Worm (Caenorhabditis elegans): Measurements from ENCODE around the gene B0348.2.

B0348.2 gene

ce11 chrV:7778-8445 lies 37.2 kb upstream of the B0348.2 start, which contains the start of gene ife-3 (continued):
- TF ChIP-seq nhr-129 (tag; optimal IDR thresholded peaks at IDR 0.05) (peak; percentile 39), C34F6.9 (tag; optimal IDR thresholded peaks at IDR 0.05) (peak; percentile 50), mdl-1 (tag; optimal IDR thresholded peaks at IDR 0.05) (no peak), alr-1 (tag; optimal IDR thresholded peaks at IDR 0.05) (no peak), ama-1 (optimal IDR thresholded peaks at IDR 0.05) (peak; percentile 88)

ce11 chrV:8716-9246 lies 36.3 kb upstream of the B0348.2 start, which contains the start of gene B0348.10:
Gene B0348.10 (minus strand): TSS chrV:8739.
- TF ChIP-seq dmd-4 (tag; optimal IDR thresholded peaks at IDR 0.05) (no peak), lin-13 (GFP tag; optimal IDR thresholded peaks at IDR 0.05) (peak; percentile 53), ztf-11 (tag; optimal IDR thresholded peaks at IDR 0.05) (no peak), alr-1 (tag; optimal IDR thresholded peaks at IDR 0.05) (no peak), ceh-82 (tag; optimal IDR thresholded peaks at IDR 0.05) (peak; percentile 0), F13H6.1 (tag; optimal IDR thresholded peaks at IDR 0.05) (peak; percentile 87), nhr-25 (tag; optimal IDR thresholded peaks at IDR 0.05) (peak; percentile 68), ztf-1 (GFP tag; conservative IDR thresholded peaks at IDR 0.05) (no peak), ceh-16 (tag; optimal IDR thresholded peaks at IDR 0.05) (peak; percentile 64), nhr-21 (tag; optimal IDR thresholded peaks at IDR 0.05) (peak; percentile 76), crh-2 (tag; optimal IDR thresholded peaks at IDR 0.05) (peak; percentile 75), aly-2 (tag; optimal IDR thresholded peaks at IDR 0.05) (no peak), lin-39 (tag; optimal IDR thresholded peaks at IDR 0.05) (no peak), fos-1 (tag; optimal IDR thresholded peaks at IDR 0.05) (peak; percentile 62), mbf-1 (tag; optimal IDR thresholded peaks at IDR 0.05) (no peak), nhr-129 (tag; optimal IDR thresholded peaks at IDR 0.05) (peak; percentile 72), Y55F3AM.14 (GFP tag; optimal IDR thresholded peaks at IDR 0.05) (peak; percentile 64), C34F6.9 (tag; optimal IDR thresholded peaks at IDR 0.05) (peak; percentile 90), ZK546.5 (tag; optimal IDR thresholded peaks at IDR 0.05) (no peak), elt-1 (tag; optimal IDR thresholded peaks at IDR 0.05) (no peak), ztf-4 (tag; optimal IDR thresholded peaks at IDR 0.05) (peak; percentile 27), blmp-1 (tag; optimal IDR thresholded peaks at IDR 0.05; ENCODE audit: insufficient read depth) (peak; percentile 42), sma-9 (GFP tag; optimal IDR thresholded peaks at IDR 0.05) (peak; percentile 72), sma-9 (tag; optimal IDR thresholded peaks at IDR 0.05) (no peak), elt-3 (tag; optimal IDR thresholded peaks at IDR 0.05) (no peak), mdl-1 (tag; optimal IDR thresholded peaks at IDR 0.05) (peak in 1 of 2 experiments; percentile 67), sma-3 (GFP tag; optimal IDR thresholded peaks at IDR 0.05) (peak; percentile 67), snpc-4 (tag; optimal IDR thresholded peaks at IDR 0.05) (no peak), unc-62 (GFP tag; optimal IDR thresholded peaks at IDR 0.05) (peak; percentile 39), peb-1 (tag; optimal IDR thresholded peaks at IDR 0.05) (no peak), unc-55 (GFP tag; optimal IDR thresholded peaks at IDR 0.05) (peak; percentile 83), R02D3.7 (tag; optimal IDR thresholded peaks at IDR 0.05) (no peak), lsy-2 (tag; optimal IDR thresholded peaks at IDR 0.05) (peak in 1 of 2 experiments; percentile 79), sem-4 (tag; optimal IDR thresholded peaks at IDR 0.05) (peak; percentile 55), egl-27 (tag; optimal IDR thresholded peaks at IDR 0.05) (peak; percentile 15), nhr-23 (tag; optimal IDR thresholded peaks at IDR 0.05) (no peak), nhr-10 (tag; optimal IDR thresholded peaks at IDR 0.05) (peak; percentile 0), ama-1 (optimal IDR thresholded peaks at IDR 0.05) (no peak), lin-11 (tag; optimal IDR thresholded peaks at IDR 0.05) (peak; percentile 72), unc-39 (tag; optimal IDR thresholded peaks at IDR 0.05) (peak; percentile 83), nhr-12 (tag; optimal IDR thresholded peaks at IDR 0.05) (no peak), nhr-6 (tag; optimal IDR thresholded peaks at IDR 0.05) (peak; percentile 40), nhr-77 (tag; optimal IDR thresholded peaks at IDR 0.05) (no peak), zag-1 (tag; optimal IDR thresholded peaks at IDR 0.05) (peak; percentile 77), nhr-237 (tag; optimal IDR thresholded peaks at IDR 0.05) (no peak), gmeb-1 (tag; optimal IDR thresholded peaks at IDR 0.05) (peak; percentile 65), skn-1 (tag; optimal IDR thresholded peaks at IDR 0.05) (no peak), nhr-11 (tag; optimal IDR thresholded peaks at IDR 0.05) (no peak), mab-5 (tag; optimal IDR thresholded peaks at IDR 0.05) (peak; percentile 55)
